Fruit fly (Drosophila melanogaster): ENCODE data around the gene Ktl.

DNA sequence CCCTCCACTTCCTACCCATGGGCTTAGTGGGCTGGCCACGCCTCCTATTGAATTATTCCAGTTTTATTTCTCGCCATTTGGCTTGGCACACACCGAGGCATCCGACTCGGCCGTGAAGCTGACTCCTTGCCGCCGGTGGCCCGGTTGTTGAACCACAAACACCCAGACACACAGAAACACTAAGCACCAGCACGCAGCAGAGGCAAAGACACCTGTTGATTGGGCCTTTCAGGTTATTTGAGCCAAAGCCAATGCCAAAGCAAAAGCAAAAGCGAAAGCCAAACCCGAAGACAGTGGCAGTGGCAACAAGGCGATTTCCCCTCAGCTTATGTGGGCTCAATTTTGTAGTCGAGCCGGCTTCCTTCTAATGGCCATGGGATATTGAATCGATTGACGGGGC lies 49.7 kb upstream of the Ktl start:
- no peak for TF ChIP-seq so (GFP tag; IDR thresholded peaks at IDR 0.05)
- TF ChIP-seq ssp (GFP tag; IDR thresholded peaks at IDR 0.05): no peak
- TF ChIP-seq CG17359 (tag; optimal IDR thresholded peaks at IDR 0.05): no peak
